Worm (Caenorhabditis elegans): ENCODE results near the gene H20J04.1.

Gene H20J04.1

ce11 chrII:4383306-4383705 is 27.9 kb downstream of the H20J04.1 start, which contains the start of gene fkh-6 (continued):
- TF ChIP-seq fkh-10 (GFP tag; optimal IDR thresholded peaks at IDR 0.05): no peak

ce11 chrII:4391072-4391471 is 35.7 kb downstream of the H20J04.1 start:
- no peak for TF ChIP-seq madf-5 (GFP tag; IDR thresholded peaks at IDR 0.05)
- TF ChIP-seq ceh-20 (GFP tag; IDR thresholded peaks at IDR 0.05): no peak
- no peak for TF ChIP-seq lin-29 (GFP tag; IDR thresholded peaks at IDR 0.05)

ce11 chrII:4392526-4393057 is 37.2 kb downstream of the H20J04.1 start, which contains the start of gene mlt-7:
Gene mlt-7 (plus strand): TSS chrII:4393007.
- TF ChIP-seq zag-1 (tag; optimal IDR thresholded peaks at IDR 0.05): no peak
- no peak for TF ChIP-seq pha-4 (GFP tag; IDR thresholded peaks at IDR 0.05)
- TF ChIP-seq pha-4 (tag; optimal IDR thresholded peaks at IDR 0.05): no peak
- no peak for TF ChIP-seq lin-39 (tag; optimal IDR thresholded peaks at IDR 0.05)
- TF ChIP-seq gei-8 (GFP tag; optimal IDR thresholded peaks at IDR 0.05): no peak
- no peak for TF ChIP-seq arid-1 (GFP tag; conservative IDR thresholded peaks at IDR 0.05)
- no peak for TF ChIP-seq daf-16 (GFP tag; optimal IDR thresholded peaks at IDR 0.05)
- no peak for TF ChIP-seq daf-16 (tag; optimal IDR thresholded peaks at IDR 0.05)
- peak; percentile 25 for TF ChIP-seq mep-1 (tag; optimal IDR thresholded peaks at IDR 0.05)
- no peak for TF ChIP-seq spr-3 (GFP tag; optimal IDR thresholded peaks at IDR 0.05)
- TF ChIP-seq set-16 (GFP tag; IDR thresholded peaks at IDR 0.05): 0 out of 2 replicates have a peak, but pooled peaks have one; percentile 12
- 0 out of 2 replicates have a peak, but pooled peaks have one; percentile 25 for TF ChIP-seq hmg-1.1 (GFP tag; IDR thresholded peaks at IDR 0.05)
- TF ChIP-seq lim-7 (GFP tag; IDR thresholded peaks at IDR 0.05): no peak
- no peak for TF ChIP-seq mdt-29 (GFP tag; IDR thresholded peaks at IDR 0.05)
- peak; percentile 84 for TF ChIP-seq mxl-3 (GFP tag; optimal IDR thresholded peaks at IDR 0.05)
- TF ChIP-seq cey-2 (tag; optimal IDR thresholded peaks at IDR 0.05; ENCODE audit: borderline replicate concordance, insufficient read depth): no peak
- no peak for TF ChIP-seq fkh-10 (GFP tag; optimal IDR thresholded peaks at IDR 0.05)
- peak; percentile 66 for TF ChIP-seq nhr-25 (tag; optimal IDR thresholded peaks at IDR 0.05; ENCODE audit: borderline replicate concordance, insufficient read depth)
- TF ChIP-seq nhr-41 (GFP tag; IDR thresholded peaks at IDR 0.05): no peak

- no peak for TF ChIP-seq mdt-29 (GFP tag; IDR thresholded peaks at IDR 0.05)
- peak in 1 of 2 experiments; percentile 0 for TF ChIP-seq mdl-1 (tag; optimal IDR thresholded peaks at IDR 0.05)
- no peak for TF ChIP-seq nhr-6 (tag; optimal IDR thresholded peaks at IDR 0.05)
- TF ChIP-seq mxl-3 (GFP tag; optimal IDR thresholded peaks at IDR 0.05): peak; percentile 16
- TF ChIP-seq aly-2 (tag; optimal IDR thresholded peaks at IDR 0.05): no peak
- TF ChIP-seq F10B5.3 (tag; optimal IDR thresholded peaks at IDR 0.05): no peak
- TF ChIP-seq aha-1 (tag): peak; percentile 65
- no peak for TF ChIP-seq daf-12 (tag; optimal IDR thresholded peaks at IDR 0.05)
Measured at ce11 chrII:4394438-4394837, 39.0 kb downstream of the H20J04.1 start.

ce11 chrII:4405358-4405757 is 49.9 kb downstream of the H20J04.1 start, which contains the start of gene ZK430.5:
Gene ZK430.5 (plus strand): TSS chrII:4405658.
- TF ChIP-seq unc-62 (GFP tag; optimal IDR thresholded peaks at IDR 0.05 in 1 of 2) (peak in 1 of 2 experiments; percentile 17), unc-62 (tag; optimal IDR thresholded peaks at IDR 0.05) (no peak), madf-5 (GFP tag; IDR thresholded peaks at IDR 0.05) (no peak), aha-1 (tag) (peak; percentile 87), nhr-42 (GFP tag; IDR thresholded peaks at IDR 0.05) (no peak)
